Worm (Caenorhabditis elegans) whole organism, L1 larva: ENCODE measurements around the gene F22F7.4.

Experiments used
- elt-2 ChIP-seq: sonication (generic microtip); optimal IDR thresholded peaks from 2 replicates; lab custom pipeline; 2016; ENCODE audit warnings: missing genetic modification characterization, mild to moderate bottlenecking, inconsistent platforms, missing compliant biosample characterization, missing genetic modification reagents
- mab-9 ChIP-seq: fragments of 200-800 bp; sonication (Bioruptor generic); IDR thresholded peaks from 2 replicates; pipeline ENCODE4 v1.3.6; 2022; ENCODE audit warnings: missing genetic modification reagents, missing genetic modification characterization, missing compliant biosample characterization

DNA sequence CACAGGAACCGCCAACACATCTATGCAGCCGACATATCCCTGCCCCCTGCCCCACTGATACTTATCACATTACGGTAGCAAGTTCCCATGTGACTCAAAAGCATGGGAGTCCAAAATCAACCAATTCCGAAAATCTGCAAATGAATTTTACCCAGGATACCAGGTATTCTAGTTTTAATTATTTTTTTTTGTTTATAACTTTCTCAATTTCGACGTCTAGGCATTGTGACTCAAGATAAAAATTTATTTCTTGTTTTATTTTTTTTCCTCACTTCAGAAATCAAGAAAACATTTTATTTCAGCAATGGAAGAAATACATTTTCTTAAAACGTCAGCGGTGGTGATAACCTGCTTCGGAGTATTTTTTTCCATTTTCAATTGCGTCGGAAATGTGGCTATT, 45.6 kb upstream of the F22F7.4 start, which contains the start of gene srbc-24:
- TF ChIP-seq mab-9 (GFP tag; lab: Robert Waterston, UW) (no peak), elt-2 (no peak)
